Worm (Caenorhabditis elegans) whole organism, L1 larva: ENCODE results near the gene F13A2.5.

Experiments used
- ceh-88 ChIP-seq: fragments of 200-800 bp; sonication (Bioruptor generic); IDR thresholded peaks from 2 replicates; pipeline ENCODE4 v1.3.6; 2022; ENCODE audit warnings: missing genetic modification characterization, missing compliant biosample characterization
- ces-1 ChIP-seq: fragments of 150-350 bp; optimal IDR thresholded peaks from 2 replicates; lab custom pipeline; 2014; ENCODE audit warnings: missing biosample characterization, missing genetic modification reagents, missing genetic modification characterization
- dsc-1 ChIP-seq: sonication (generic microtip); optimal IDR thresholded peaks from 2 replicates; lab custom pipeline; 2016; ENCODE audit warnings: mild to moderate bottlenecking, missing genetic modification characterization, missing compliant biosample characterization
- elt-3 ChIP-seq, 6 experiments: fragments of 150-350 bp in 1 of 6; sonication (generic microtip); optimal IDR thresholded peaks; 2 replicates each; lab custom pipeline; 2017 to 2018; ENCODE audit warnings: missing biosample characterization in 6 of 6, missing genetic modification characterization in 6 of 6, inconsistent platforms in 1 of 6
- hlh-4 ChIP-seq: sonication (generic microtip); optimal IDR thresholded peaks from 2 replicates; lab custom pipeline; 2016; ENCODE audit warnings: mild to moderate bottlenecking, missing genetic modification characterization, missing compliant biosample characterization
- lin-39 ChIP-seq: fragments of 150-350 bp; optimal IDR thresholded peaks from 2 replicates; lab custom pipeline; 2014; ENCODE audit warnings: missing biosample characterization, missing genetic modification reagents, missing genetic modification characterization
- mdl-1 ChIP-seq, 2 experiments: fragments of 150-350 bp; optimal IDR thresholded peaks; 2 replicates each; lab custom pipeline; 2014 to 2017; ENCODE audit warnings: missing biosample characterization in 2 of 2, missing genetic modification characterization in 2 of 2, inconsistent platforms in 1 of 2
- mep-1 ChIP-seq: fragments of 150-350 bp; optimal IDR thresholded peaks from 2 replicates; lab custom pipeline; 2014; ENCODE audit warnings: missing biosample characterization, missing genetic modification characterization
- nhr-11 ChIP-seq: fragments of 150-350 bp; optimal IDR thresholded peaks from 2 replicates; lab custom pipeline; 2014; ENCODE audit warnings: missing biosample characterization, missing genetic modification characterization
- nhr-28 ChIP-seq: fragments of 150-350 bp; optimal IDR thresholded peaks from 2 replicates; lab custom pipeline; 2014; ENCODE audit warnings: missing biosample characterization, missing genetic modification characterization
- sptf-1 ChIP-seq: fragments of 150-350 bp; optimal IDR thresholded peaks from 2 replicates; lab custom pipeline; 2014; ENCODE audit warnings: missing biosample characterization, missing genetic modification characterization
- unc-30 ChIP-seq: sonication (generic microtip); optimal IDR thresholded peaks from 2 replicates; lab custom pipeline; 2017; ENCODE audit warnings: missing biosample characterization, missing genetic modification characterization
- xbp-1 ChIP-seq: sonication (generic microtip); optimal IDR thresholded peaks from 2 replicates; lab custom pipeline; 2016; ENCODE audit warnings: missing genetic modification characterization, missing compliant biosample characterization

ce11 chrV:4372986-4373385, 28.8 kb downstream of the F13A2.5 start:
- no peak for TF ChIP-seq xbp-1
- no peak for TF ChIP-seq elt-3 (tag; optimal IDR thresholded peaks at IDR 0.05; lab: Kevin White, UChicago)
- TF ChIP-seq nhr-11 (tag; lab: Kevin White, UChicago), result no peak
- no peak for TF ChIP-seq ces-1 (GFP tag; lab: Kevin White, UChicago)
- TF ChIP-seq unc-30 (tag; lab: Kevin White, UChicago), result no peak
- TF ChIP-seq nhr-28 (tag; lab: Kevin White, UChicago), result no peak
- TF ChIP-seq lin-39 (tag; lab: Kevin White, UChicago), result no peak
- TF ChIP-seq dsc-1 (tag; lab: Kevin White, UChicago), result no peak
- TF ChIP-seq sptf-1 (tag; lab: Kevin White, UChicago), result no peak
- no peak for TF ChIP-seq mdl-1 (tag; optimal IDR thresholded peaks at IDR 0.05; lab: Kevin White, UChicago)
- no peak for TF ChIP-seq mep-1 (tag; lab: Kevin White, UChicago)
- no peak for TF ChIP-seq hlh-4 (tag; lab: Kevin White, UChicago)
- no peak for TF ChIP-seq ceh-88 (GFP tag; lab: Robert Waterston, UW)
